Fruit fly (Drosophila melanogaster) whole organism, embryonic: ENCODE measurements around the gene Nepl9.

Experiments used
- CG31224 ChIP-seq: fragments of 200-800 bp; sonication (Bioruptor generic); IDR thresholded peaks from 2 replicates; pipeline ENCODE4 v1.3.6; 2022; ENCODE audit warnings: missing biosample characterization, missing genetic modification characterization
- CG34224 ChIP-seq: fragments of 200-800 bp; sonication (Bioruptor generic); IDR thresholded peaks from 3 replicates; pipeline ENCODE4 v1.3.6; 2022; ENCODE audit warnings: missing biosample characterization, missing genetic modification characterization; ENCODE audit not compliant: partially characterized antibody
- CG4282 ChIP-seq: fragments of 200-800 bp; sonication (Bioruptor generic); optimal IDR thresholded peaks from 2 replicates; lab custom pipeline; 2016; ENCODE audit warnings: missing biosample characterization, missing genetic modification characterization
- CG8089 ChIP-seq: fragments of 200-800 bp; sonication (Bioruptor generic); optimal IDR thresholded peaks from 3 replicates; lab custom pipeline; 2016; ENCODE audit warnings: missing biosample characterization, missing genetic modification characterization
- D19B ChIP-seq: fragments of 200-800 bp; sonication (Bioruptor generic); optimal IDR thresholded peaks from 2 replicates; lab custom pipeline; 2017; ENCODE audit warnings: missing biosample characterization, mild to moderate bottlenecking, missing genetic modification characterization
- Dip3 ChIP-seq: fragments of 200-800 bp; sonication (Bioruptor generic); optimal IDR thresholded peaks from 3 replicates; lab custom pipeline; 2016; ENCODE audit warnings: missing biosample characterization, missing genetic modification characterization

dm6 chr2L:16885347-16885746 lies 48.3 kb upstream of the Nepl9 start:
- TF ChIP-seq CG8089 (no peak), D19B (no peak), Dip3 (GFP tag; lab: Kevin White, UChicago) (no peak), CG34224 (GFP tag; lab: Robert Waterston, UW) (no peak), CG31224 (GFP tag; lab: Robert Waterston, UW) (no peak), CG4282 (GFP tag; lab: Kevin White, UChicago) (no peak)
